Worm (Caenorhabditis elegans): ENCODE results near the gene C14A11.5.

C14A11.5 gene

ce11 chrX:2795054-2795453 lies 12.3 kb downstream of the C14A11.5 start:
- no peak for TF ChIP-seq unc-62 (GFP tag; optimal IDR thresholded peaks at IDR 0.05)

ce11 chrX:2794324-2794723 lies 13.0 kb downstream of the C14A11.5 start:
- TF ChIP-seq unc-62 (GFP tag; optimal IDR thresholded peaks at IDR 0.05), result no peak

- TF ChIP-seq unc-62 (GFP tag; optimal IDR thresholded peaks at IDR 0.05), result no peak
These were observed 13.8 kb downstream of the C14A11.5 start for ce11 chrX:2793527-2793926.

- TF ChIP-seq unc-62 (GFP tag; optimal IDR thresholded peaks at IDR 0.05), result no peak
These were observed 29.4 kb downstream of the C14A11.5 start for ce11 chrX:2777973-2778372.

- TF ChIP-seq unc-62 (GFP tag; optimal IDR thresholded peaks at IDR 0.05), result no peak
These were observed 30.4 kb downstream of the C14A11.5 start for ce11 chrX:2776955-2777354.

- no peak for TF ChIP-seq unc-62 (GFP tag; optimal IDR thresholded peaks at IDR 0.05)
These were observed 35.6 kb downstream of the C14A11.5 start, which contains the start of gene cgef-1 for ce11 chrX:2771742-2772141. Gene cgef-1 (plus strand): TSS chrX:2772042.

ce11 chrX:2769685-2770084 lies 37.6 kb downstream of the C14A11.5 start, which contains the start of gene F55F1.2:
Gene F55F1.2 (minus strand): TSS chrX:2770060.
- no peak for TF ChIP-seq unc-62 (GFP tag; optimal IDR thresholded peaks at IDR 0.05)

- no peak for TF ChIP-seq unc-62 (GFP tag; optimal IDR thresholded peaks at IDR 0.05)
These were observed 43.0 kb downstream of the C14A11.5 start for ce11 chrX:2764278-2764677.

- TF ChIP-seq unc-62 (GFP tag; optimal IDR thresholded peaks at IDR 0.05), result no peak
These were observed 43.7 kb downstream of the C14A11.5 start, which contains the start of gene unc-2 for ce11 chrX:2763476-2764268. Gene unc-2 (minus strand): TSS chrX:2763526.
